Fruit fly (Drosophila melanogaster): ENCODE results near the gene bap.

The bap gene

dm6 chr3R:21373403-21374326 lies 15.0 kb upstream of the bap start:
- TF ChIP-seq noc (tag; optimal IDR thresholded peaks at IDR 0.05) = no peak

DNA sequence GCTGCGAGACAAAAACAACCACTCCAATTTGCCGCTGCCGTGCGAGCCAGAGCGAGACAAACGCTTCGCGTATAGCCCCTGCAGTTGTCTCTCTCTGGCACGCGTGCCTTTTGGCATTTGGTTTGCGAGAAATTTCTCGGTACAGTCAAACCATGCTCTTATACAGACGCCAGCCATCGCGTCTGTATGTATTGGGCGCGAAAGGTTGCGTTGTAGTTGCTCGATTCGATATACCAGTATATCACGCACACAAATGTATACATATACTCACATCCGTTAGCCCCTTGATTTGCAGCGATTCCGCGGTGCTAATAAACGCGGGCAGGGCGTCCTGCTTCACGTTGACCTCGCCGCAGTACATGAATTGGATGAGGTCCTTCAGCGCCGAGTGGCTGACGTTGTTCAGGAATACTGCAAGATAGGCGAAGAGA lies 12.3 kb upstream of the bap start:
- TF ChIP-seq noc (tag; optimal IDR thresholded peaks at IDR 0.05) = no peak

dm6 chr3R:21376859-21377607 lies 11.6 kb upstream of the bap start:
- peak; percentile 4 for TF ChIP-seq noc (tag; optimal IDR thresholded peaks at IDR 0.05)

dm6 chr3R:21378595-21378994 lies 10.1 kb upstream of the bap start, which contains the start of gene tin:
Gene tin (plus strand): TSS chr3R:21378977.
- TF ChIP-seq noc (tag; optimal IDR thresholded peaks at IDR 0.05) = peak; percentile 81

DNA sequence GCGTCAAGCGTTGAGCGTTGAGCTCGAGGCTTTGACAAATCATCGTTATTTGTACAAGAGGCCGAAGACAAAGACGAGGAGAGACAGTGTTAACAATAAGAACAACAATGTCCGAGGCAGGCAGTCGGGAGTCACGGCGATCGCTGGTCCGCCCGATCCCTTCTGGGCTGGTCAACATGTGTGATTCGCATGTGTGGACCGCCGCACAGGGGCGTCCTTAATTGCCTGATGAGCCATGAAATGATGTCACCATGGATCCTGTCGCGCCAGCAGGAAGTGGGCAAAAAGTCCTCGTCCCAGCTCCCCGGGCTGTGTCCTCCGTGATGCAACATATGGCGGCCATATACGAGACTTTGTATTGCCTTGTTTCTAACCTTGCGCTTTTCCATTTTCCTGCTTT lies 8.8 kb upstream of the bap start:
- no peak for TF ChIP-seq noc (tag; optimal IDR thresholded peaks at IDR 0.05)

DNA sequence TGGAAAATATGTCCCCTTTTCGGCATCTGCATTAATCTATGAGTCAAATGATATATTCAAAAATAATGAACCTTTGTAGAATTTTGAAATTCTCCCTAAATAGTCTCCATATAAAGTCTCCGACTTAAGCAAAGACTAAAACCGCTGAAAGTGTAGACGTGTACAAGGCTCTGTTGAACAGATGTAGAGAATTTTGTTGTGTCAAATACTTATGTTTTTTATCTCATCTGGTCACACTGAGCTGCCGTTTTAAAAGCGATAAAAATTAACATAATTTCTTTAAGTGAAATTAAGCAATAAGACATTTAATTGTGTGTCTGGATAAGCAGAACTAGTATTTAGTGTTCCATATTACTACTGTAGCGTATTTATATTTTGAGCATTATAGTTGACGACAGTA lies 2.5 kb upstream of the bap start:
- TF ChIP-seq noc (tag; optimal IDR thresholded peaks at IDR 0.05) = no peak

- no peak for TF ChIP-seq noc (tag; optimal IDR thresholded peaks at IDR 0.05)
Observed at dm6 chr3R:21387356-21387980, 1.2 kb upstream of the bap start.

DNA sequence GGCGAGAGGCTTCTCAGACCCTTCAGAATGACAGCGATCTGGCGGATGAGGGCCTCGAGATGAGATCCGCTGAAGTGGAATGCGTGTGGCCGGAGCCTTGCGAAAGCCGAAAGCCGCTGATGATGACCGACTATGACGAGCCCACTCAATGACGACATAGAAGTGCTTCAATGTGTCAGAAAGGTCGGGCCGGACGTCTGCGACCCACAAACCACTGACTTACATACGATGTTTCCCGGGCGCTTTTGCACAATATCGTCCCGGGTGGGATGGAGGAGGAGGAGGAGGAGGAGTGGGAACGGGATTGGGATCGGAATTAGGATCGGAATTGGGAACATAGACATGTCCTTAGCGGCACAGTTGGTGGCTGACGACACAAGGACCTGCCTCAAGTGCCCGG lies 2.3 kb downstream of the bap start:
- no peak for TF ChIP-seq noc (tag; optimal IDR thresholded peaks at IDR 0.05)

- TF ChIP-seq noc (tag; optimal IDR thresholded peaks at IDR 0.05) = no peak
Observed at dm6 chr3R:21392221-21392620, 3.5 kb downstream of the bap start.

DNA sequence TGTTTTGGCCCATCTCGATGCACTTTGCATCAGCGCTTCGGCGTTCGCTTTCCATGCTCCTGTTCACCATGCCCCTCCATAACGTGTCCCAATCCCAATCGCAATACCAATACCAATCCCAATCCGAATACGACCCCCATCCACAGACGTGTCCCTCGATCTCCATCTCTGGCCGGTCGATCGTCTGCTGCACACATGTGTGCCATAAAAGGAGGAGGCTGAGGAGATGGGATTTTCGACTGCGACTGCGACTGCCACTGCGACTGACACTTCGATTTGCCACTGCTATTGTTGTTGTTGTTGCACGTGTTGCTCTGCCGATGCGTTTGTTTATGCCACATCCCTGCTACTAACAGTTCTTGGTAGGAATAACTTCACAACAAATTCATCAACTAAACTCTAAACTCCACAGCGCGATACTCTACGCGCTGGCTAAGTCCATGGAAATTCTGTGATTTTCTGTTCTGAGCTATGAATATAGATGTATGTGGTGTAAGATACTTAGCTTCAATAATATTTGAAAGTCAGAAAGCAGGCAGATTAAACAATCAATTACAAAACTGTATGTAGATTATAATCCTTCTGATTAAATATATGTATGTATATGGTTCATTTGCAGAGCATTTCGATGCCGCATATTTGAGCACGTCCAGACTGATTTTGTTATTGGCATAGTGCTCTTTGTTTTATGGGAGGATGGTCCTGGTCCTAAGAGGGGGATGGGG lies 4.5 kb downstream of the bap start:
- no peak for TF ChIP-seq noc (tag; optimal IDR thresholded peaks at IDR 0.05)

- TF ChIP-seq noc (tag; optimal IDR thresholded peaks at IDR 0.05) = no peak
Observed at dm6 chr3R:21399642-21400041, 11.0 kb downstream of the bap start, which contains the start of gene Ugt49B2. Gene Ugt49B2 (minus strand): TSS chr3R:21399742.

DNA sequence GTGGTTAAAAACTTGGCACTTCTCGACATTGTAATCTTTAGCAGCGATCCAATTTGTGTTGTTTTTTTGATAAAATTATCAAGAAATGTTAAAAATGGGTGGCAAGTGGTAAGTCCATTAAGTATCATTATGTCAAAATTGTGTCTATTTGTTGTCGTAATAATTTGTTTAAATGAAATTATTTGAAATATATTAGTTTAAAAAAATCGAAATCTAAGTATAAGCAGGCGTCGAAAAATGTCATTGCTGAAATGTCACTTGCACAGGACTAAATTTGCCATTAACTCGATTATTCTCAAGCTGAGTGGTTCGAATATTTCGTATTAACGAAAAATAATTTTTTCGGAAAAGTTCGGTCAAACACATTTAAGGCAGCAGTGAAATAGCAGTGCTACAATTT lies 14.8 kb downstream of the bap start, which contains the start of gene CG7907:
Gene CG7907, plus strand, starts transcription at position 301 of the 400 bp plus-strand sequence.
- TF ChIP-seq noc (tag; optimal IDR thresholded peaks at IDR 0.05) = no peak

- no peak for TF ChIP-seq noc (tag; optimal IDR thresholded peaks at IDR 0.05)
Observed at dm6 chr3R:21406708-21407107, 18.0 kb downstream of the bap start.

DNA sequence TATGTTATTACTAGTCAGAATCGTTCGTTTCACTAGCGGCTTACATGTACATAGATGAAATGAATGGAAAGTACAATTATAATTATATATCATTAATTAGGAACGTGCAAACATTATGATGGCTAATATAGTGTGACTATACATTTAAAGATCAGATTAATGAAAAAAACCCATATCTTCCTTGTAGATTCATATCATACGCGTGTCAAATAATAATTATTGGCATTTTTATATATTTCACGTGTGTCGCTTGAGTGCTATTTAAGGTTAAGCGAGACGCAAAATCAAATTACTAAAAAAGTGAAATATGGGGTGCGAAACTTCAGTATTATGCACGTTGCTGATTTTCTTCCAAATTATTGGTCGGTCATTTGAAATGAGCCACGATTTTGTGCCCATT lies 18.5 kb downstream of the bap start, which contains the start of gene CheB93a:
Gene CheB93a, plus strand, starts transcription at position 301 of the 400 bp plus-strand sequence.
- no peak for TF ChIP-seq noc (tag; optimal IDR thresholded peaks at IDR 0.05)

- no peak for TF ChIP-seq noc (tag; optimal IDR thresholded peaks at IDR 0.05)
Observed at dm6 chr3R:21408372-21408771, 19.7 kb downstream of the bap start.
